Fruit fly (Drosophila melanogaster) whole organism, prepupa: ENCODE results near the gene Bre1.

Experiments used
- Blimp-1 ChIP-seq: fragments of 200-800 bp; sonication (Bioruptor generic); optimal IDR thresholded peaks from 3 replicates; lab custom pipeline; 2017; ENCODE audit warnings: missing biosample characterization, missing genetic modification characterization, mild to moderate bottlenecking, moderate library complexity, missing genetic modification reagents
- CG10631 ChIP-seq: fragments of 200-800 bp; sonication (Bioruptor generic); optimal IDR thresholded peaks from 2 replicates; lab custom pipeline; 2016; ENCODE audit warnings: missing biosample characterization, missing genetic modification characterization
- CG10669 ChIP-seq: fragments of 200-800 bp; sonication (Bioruptor generic); optimal IDR thresholded peaks from 3 replicates; lab custom pipeline; 2018; ENCODE audit warnings: missing biosample characterization, mild to moderate bottlenecking, missing genetic modification characterization, moderate library complexity
- CG11294 ChIP-seq: fragments of 200-800 bp; sonication (Bioruptor generic); IDR thresholded peaks from 2 replicates; pipeline ENCODE4 v1.3.6; 2022; ENCODE audit warnings: missing biosample characterization, missing genetic modification characterization
- CG11762 ChIP-seq: fragments of 200-800 bp; sonication (Bioruptor generic); optimal IDR thresholded peaks from 3 replicates; lab custom pipeline; 2016; ENCODE audit warnings: missing biosample characterization, missing genetic modification characterization; ENCODE audit not compliant: insufficient read depth
- CG11902 ChIP-seq: fragments of 200-800 bp; sonication (Bioruptor generic); optimal IDR thresholded peaks from 3 replicates; lab custom pipeline; 2016; ENCODE audit warnings: missing biosample characterization, missing genetic modification characterization
- CG16779 ChIP-seq: fragments of 200-800 bp; sonication (Bioruptor generic); optimal IDR thresholded peaks from 3 replicates; lab custom pipeline; 2017; ENCODE audit warnings: missing biosample characterization, mild to moderate bottlenecking, missing genetic modification characterization
- CG3032 ChIP-seq: fragments of 200-800 bp; optimal IDR thresholded peaks from 2 replicates; lab custom pipeline; 2019; ENCODE audit warnings: missing biosample characterization, mild to moderate bottlenecking, missing genetic modification characterization, moderate library complexity
- CG31627 ChIP-seq: fragments of 200-800 bp; sonication (Bioruptor generic); optimal IDR thresholded peaks from 3 replicates; lab custom pipeline; 2016; ENCODE audit warnings: missing biosample characterization, missing genetic modification characterization
- CG34406 ChIP-seq: fragments of 200-800 bp; sonication (Bioruptor generic); optimal IDR thresholded peaks from 3 replicates; lab custom pipeline; 2016; ENCODE audit warnings: missing biosample characterization, missing genetic modification characterization
- CG3919 ChIP-seq: fragments of 200-800 bp; sonication (Bioruptor generic); optimal IDR thresholded peaks from 3 replicates; lab custom pipeline; 2016; ENCODE audit warnings: missing biosample characterization, missing genetic modification characterization
- CG4318 ChIP-seq: fragments of 200-800 bp; sonication (Bioruptor generic); optimal IDR thresholded peaks from 3 replicates; lab custom pipeline; 2017; ENCODE audit warnings: missing biosample characterization, mild to moderate bottlenecking, missing genetic modification characterization
- CG6276 ChIP-seq: fragments of 200-800 bp; sonication (Bioruptor generic); optimal IDR thresholded peaks from 2 replicates; lab custom pipeline; 2017; ENCODE audit warnings: missing biosample characterization, mild to moderate bottlenecking, missing genetic modification characterization
- CG6792 ChIP-seq: fragments of 200-800 bp; sonication (Bioruptor generic); optimal IDR thresholded peaks from 3 replicates; lab custom pipeline; 2016; ENCODE audit warnings: missing biosample characterization, missing genetic modification characterization
- CG6808 ChIP-seq: fragments of 200-800 bp; sonication (Bioruptor generic); optimal IDR thresholded peaks from 3 replicates; lab custom pipeline; 2017; ENCODE audit warnings: missing biosample characterization, missing genetic modification characterization, mild to moderate bottlenecking, moderate library complexity, missing genetic modification reagents
- CG6854 ChIP-seq: fragments of 200-800 bp; sonication (Bioruptor generic); optimal IDR thresholded peaks from 2 replicates; lab custom pipeline; 2017; ENCODE audit warnings: missing biosample characterization, mild to moderate bottlenecking, missing genetic modification characterization
- CG7368 ChIP-seq: fragments of 200-800 bp; sonication (Bioruptor generic); optimal IDR thresholded peaks from 3 replicates; lab custom pipeline; 2016; ENCODE audit warnings: missing biosample characterization, missing genetic modification characterization
- CG8319 ChIP-seq: fragments of 200-800 bp; sonication (Bioruptor generic); optimal IDR thresholded peaks from 3 replicates; lab custom pipeline; 2016; ENCODE audit warnings: missing biosample characterization, missing genetic modification characterization
- CG8632 ChIP-seq: fragments of 200-800 bp; sonication (Bioruptor generic); optimal IDR thresholded peaks from 3 replicates; lab custom pipeline; 2016; ENCODE audit warnings: missing biosample characterization, missing genetic modification characterization
- CG9139 ChIP-seq: fragments of 200-800 bp; sonication (Bioruptor generic); optimal IDR thresholded peaks from 3 replicates; lab custom pipeline; 2017; ENCODE audit warnings: missing biosample characterization, mild to moderate bottlenecking, missing genetic modification characterization
- Eip75B ChIP-seq: fragments of 200-800 bp; sonication (Bioruptor generic); optimal IDR thresholded peaks from 3 replicates; lab custom pipeline; 2016; ENCODE audit warnings: missing biosample characterization, missing genetic modification characterization
- Eip78C ChIP-seq: fragments of 200-800 bp; sonication (Bioruptor generic); peaks from one replicate; lab custom pipeline; 2016; ENCODE audit warnings: missing biosample characterization, missing genetic modification characterization
- Eip93F ChIP-seq: fragments of 200-800 bp; sonication (Bioruptor generic); optimal IDR thresholded peaks from 2 replicates; lab custom pipeline; 2016; ENCODE audit warnings: missing biosample characterization, mild to moderate bottlenecking, missing genetic modification characterization
- Ets96B ChIP-seq: fragments of 200-800 bp; optimal IDR thresholded peaks from 2 replicates; lab custom pipeline; 2019; ENCODE audit warnings: missing biosample characterization, mild to moderate bottlenecking, missing genetic modification characterization, moderate library complexity
- Gug ChIP-seq: fragments of 200-800 bp; sonication (Bioruptor generic); IDR thresholded peaks from 2 replicates; pipeline ENCODE4 v1.3.6; 2022; ENCODE audit warnings: missing biosample characterization, missing genetic modification characterization
- Hr38 ChIP-seq: sonication (Bioruptor generic); optimal IDR thresholded peaks from 2 replicates; lab custom pipeline; 2016; ENCODE audit warnings: missing biosample characterization, missing genetic modification characterization
- Lpt ChIP-seq: fragments of 200-800 bp; sonication (Bioruptor generic); optimal IDR thresholded peaks from 3 replicates; lab custom pipeline; 2016; ENCODE audit warnings: missing biosample characterization, missing genetic modification characterization
- Met ChIP-seq: fragments of 200-800 bp; sonication (Bioruptor generic); optimal IDR thresholded peaks from 3 replicates; lab custom pipeline; 2016; ENCODE audit warnings: missing biosample characterization, missing genetic modification characterization
- OdsH ChIP-seq: fragments of 200-800 bp; sonication (Bioruptor generic); optimal IDR thresholded peaks from 3 replicates; lab custom pipeline; 2016; ENCODE audit warnings: missing biosample characterization, missing genetic modification characterization
- Smox ChIP-seq: fragments of 200-800 bp; sonication (Bioruptor generic); optimal IDR thresholded peaks from 3 replicates; lab custom pipeline; 2016; ENCODE audit warnings: missing biosample characterization, missing genetic modification characterization
- Sox102F ChIP-seq: fragments of 200-800 bp; sonication (Bioruptor generic); optimal IDR thresholded peaks from 2 replicates; lab custom pipeline; 2016; ENCODE audit warnings: missing biosample characterization, mild to moderate bottlenecking, missing genetic modification characterization
- achi ChIP-seq: fragments of 200-800 bp; sonication (Bioruptor generic); optimal IDR thresholded peaks from 3 replicates; lab custom pipeline; 2016; ENCODE audit warnings: missing biosample characterization, missing genetic modification characterization
- acj6 ChIP-seq: fragments of 200-800 bp; sonication (Bioruptor generic); optimal IDR thresholded peaks from 3 replicates; lab custom pipeline; 2016; ENCODE audit warnings: missing biosample characterization, missing genetic modification characterization
- cyc ChIP-seq: fragments of 200-800 bp; sonication (Bioruptor generic); optimal IDR thresholded peaks from 3 replicates; lab custom pipeline; 2016; ENCODE audit warnings: missing biosample characterization, missing genetic modification characterization
- dac ChIP-seq: fragments of 200-800 bp; sonication (Bioruptor generic); optimal IDR thresholded peaks from 2 replicates; lab custom pipeline; 2017; ENCODE audit warnings: missing biosample characterization, mild to moderate bottlenecking, missing genetic modification characterization
- dsx ChIP-seq: fragments of 200-800 bp; optimal IDR thresholded peaks from 3 replicates; lab custom pipeline; 2019; ENCODE audit warnings: missing biosample characterization, mild to moderate bottlenecking, missing genetic modification characterization, moderate library complexity; ENCODE audit not compliant: poor library complexity, severe bottlenecking
- fd59A ChIP-seq: fragments of 200-800 bp; sonication (Bioruptor generic); optimal IDR thresholded peaks from 2 replicates; lab custom pipeline; 2017; ENCODE audit warnings: missing biosample characterization, mild to moderate bottlenecking, missing genetic modification characterization, missing genetic modification reagents
- fkh ChIP-seq: fragments of 200-800 bp; sonication (Bioruptor generic); optimal IDR thresholded peaks from 3 replicates; lab custom pipeline; 2017; ENCODE audit warnings: missing biosample characterization, mild to moderate bottlenecking, missing genetic modification characterization, moderate library complexity
- lz ChIP-seq: fragments of 200-800 bp; sonication (Bioruptor generic); optimal IDR thresholded peaks from 3 replicates; lab custom pipeline; 2016; ENCODE audit warnings: missing biosample characterization, missing genetic modification characterization
- net ChIP-seq: fragments of 200-800 bp; sonication (Bioruptor generic); optimal IDR thresholded peaks from 3 replicates; lab custom pipeline; 2016; ENCODE audit warnings: missing biosample characterization, missing genetic modification characterization
- pdm3 ChIP-seq: fragments of 200-800 bp; sonication (Bioruptor generic); optimal IDR thresholded peaks from 3 replicates; lab custom pipeline; 2016; ENCODE audit warnings: missing biosample characterization, missing genetic modification characterization
- salr ChIP-seq, 2 experiments: fragments of 200-800 bp; sonication (Bioruptor generic); optimal IDR thresholded peaks; 3 replicates each; lab custom pipeline; 2016 to 2018; ENCODE audit warnings: missing biosample characterization in 2 of 2, missing genetic modification characterization in 2 of 2, mild to moderate bottlenecking in 1 of 2
- spab ChIP-seq: fragments of 200-800 bp; sonication (Bioruptor generic); optimal IDR thresholded peaks from 2 replicates; lab custom pipeline; 2017; ENCODE audit warnings: missing biosample characterization, mild to moderate bottlenecking, missing genetic modification characterization, missing genetic modification reagents
- ss ChIP-seq, 2 experiments: fragments of 200-800 bp; sonication (Bioruptor generic); optimal IDR thresholded peaks; 2 replicates in 1 of 2; 3 replicates in 1 of 2; lab custom pipeline; 2017 to 2018; ENCODE audit warnings: mild to moderate bottlenecking in 2 of 2, missing biosample characterization in 2 of 2, missing genetic modification characterization in 2 of 2, moderate library complexity in 1 of 2
- svp ChIP-seq: fragments of 200-800 bp; sonication (Bioruptor generic); peaks from one replicate; lab custom pipeline; 2016; ENCODE audit warnings: missing biosample characterization, missing genetic modification characterization
- topi ChIP-seq: fragments of 200-800 bp; sonication (Bioruptor generic); optimal IDR thresholded peaks from 3 replicates; lab custom pipeline; 2016; ENCODE audit warnings: missing biosample characterization, missing genetic modification characterization
- vri ChIP-seq: fragments of 200-800 bp; sonication (Bioruptor generic); optimal IDR thresholded peaks from 3 replicates; lab custom pipeline; 2016; ENCODE audit warnings: missing biosample characterization, mild to moderate bottlenecking, missing genetic modification characterization

Gene Bre1

DNA sequence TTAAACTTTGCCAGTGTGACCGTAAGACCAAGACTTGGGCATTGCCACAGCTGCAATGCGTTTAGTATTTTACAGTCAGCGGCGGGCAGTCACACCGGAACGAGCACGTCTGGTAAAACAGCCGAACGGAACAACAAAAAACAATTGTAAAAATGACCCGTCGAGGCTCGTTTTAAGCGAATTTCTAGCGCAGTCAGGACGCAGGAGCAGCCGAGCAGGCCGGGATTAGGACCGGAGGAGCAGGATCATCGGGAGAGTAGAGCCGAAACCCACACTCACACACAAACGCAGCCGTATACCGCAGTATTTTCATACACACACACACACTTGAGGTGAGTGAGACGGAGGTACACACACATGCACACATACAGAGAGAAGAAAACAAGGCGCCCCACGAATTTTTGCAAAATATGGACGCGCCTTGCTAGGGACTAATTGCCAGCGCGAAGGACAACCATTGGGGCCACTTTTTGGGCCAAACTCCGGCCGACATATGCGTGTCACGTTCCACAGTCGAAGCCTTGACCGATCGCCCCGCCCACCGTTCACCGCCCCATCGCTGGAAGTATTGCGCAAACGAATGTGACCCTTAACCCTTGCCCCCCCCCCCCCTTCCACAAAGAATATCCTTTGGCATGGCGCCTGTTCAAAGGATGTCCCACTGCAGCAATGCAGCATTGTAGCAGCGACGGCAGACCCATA lies 40.9 kb downstream of the Bre1 start, which contains the start of gene Usp47 (continued):
- TF ChIP-seq spab (GFP tag; lab: Kevin White, UChicago): no peak
- TF ChIP-seq, all 60 proteins: peak for 9

DNA sequence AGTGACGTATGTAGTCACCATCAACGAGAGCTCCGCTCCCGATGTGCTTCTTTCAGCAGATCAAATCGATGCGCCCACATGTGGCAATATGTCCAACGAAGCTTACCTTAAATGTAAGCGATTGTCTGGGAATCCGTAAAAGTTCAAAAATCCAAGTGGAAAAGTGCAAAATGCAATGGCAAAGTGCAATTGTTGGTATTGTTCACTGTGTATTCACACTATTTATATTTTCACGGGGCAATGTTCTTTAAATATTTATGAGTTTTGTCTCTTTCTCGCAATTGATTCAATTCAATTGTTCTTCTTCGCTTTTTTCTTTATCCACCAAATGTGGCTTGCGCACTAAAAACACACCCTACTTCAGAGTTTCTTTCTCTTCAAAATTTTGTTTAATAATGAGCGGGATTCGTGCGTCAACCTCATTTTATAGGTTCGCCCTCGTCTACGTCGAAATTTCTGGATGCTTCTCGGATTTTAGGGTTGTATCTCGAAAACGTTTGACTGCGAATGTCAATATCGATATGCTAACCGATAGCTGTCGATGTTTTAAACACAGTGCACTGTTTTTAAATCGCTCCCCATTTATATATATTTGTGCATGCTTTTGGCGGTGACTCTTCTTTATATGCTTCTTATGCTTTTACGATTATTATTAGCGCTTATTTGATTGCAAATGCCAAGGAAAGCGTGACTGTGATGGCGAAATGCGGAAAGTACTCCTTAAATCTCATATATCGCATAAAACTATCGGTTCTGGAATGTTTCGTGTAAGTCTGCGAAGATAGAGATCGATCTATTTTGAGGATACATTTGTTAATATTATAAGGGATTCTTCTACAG lies 42.0 kb downstream of the Bre1 start, which contains the start of gene DnaJ-1:
DnaJ-1 (minus strand) TSS at position 450 of the 840 bp plus-strand sequence.
- peak; percentile 54 for TF ChIP-seq Sox102F (GFP tag; lab: Kevin White, UChicago)
- TF ChIP-seq Lpt (GFP tag; lab: Kevin White, UChicago): no peak
- no peak for TF ChIP-seq cyc (GFP tag; lab: Kevin White, UChicago)
- TF ChIP-seq Gug (GFP tag; lab: Robert Waterston, UW): no peak
- TF ChIP-seq CG3919 (GFP tag; lab: Kevin White, UChicago): no peak
- TF ChIP-seq svp (GFP tag; lab: Kevin White, UChicago): peak; percentile 75
- peak; percentile 38 for TF ChIP-seq topi (GFP tag; lab: Kevin White, UChicago)
- peak; percentile 55 for TF ChIP-seq CG6808 (GFP tag; lab: Kevin White, UChicago)
- no peak for TF ChIP-seq CG10669 (GFP tag; lab: Kevin White, UChicago)
- TF ChIP-seq acj6 (GFP tag; lab: Kevin White, UChicago): no peak
- no peak for TF ChIP-seq dac (GFP tag; lab: Kevin White, UChicago)
- peak; percentile 64 for TF ChIP-seq dsx (GFP tag; lab: Kevin White, UChicago)
- TF ChIP-seq CG4318 (GFP tag; lab: Kevin White, UChicago): no peak
- no peak for TF ChIP-seq Met (GFP tag; lab: Kevin White, UChicago)
- TF ChIP-seq Eip78C (GFP tag; lab: Kevin White, UChicago): peak; percentile 83
- no peak for TF ChIP-seq Hr38 (GFP tag; lab: Kevin White, UChicago)
- no peak for TF ChIP-seq CG3032
- no peak for TF ChIP-seq Eip93F (GFP tag; lab: Kevin White, UChicago)
- peak; percentile 64 for TF ChIP-seq vri (GFP tag; lab: Kevin White, UChicago)
- peak; percentile 31 for TF ChIP-seq fkh
- TF ChIP-seq OdsH (GFP tag; lab: Kevin White, UChicago): no peak
- no peak for TF ChIP-seq CG11294
- TF ChIP-seq net: no peak
- TF ChIP-seq CG31627: peak; percentile 37
- peak; percentile 52 for TF ChIP-seq CG16779
- TF ChIP-seq salr (GFP tag; optimal IDR thresholded peaks at IDR 0.05; lab: Kevin White, UChicago): no peak
- TF ChIP-seq spab (GFP tag; lab: Kevin White, UChicago): no peak
- peak; percentile 6 for TF ChIP-seq lz (GFP tag; lab: Kevin White, UChicago)
- TF ChIP-seq Smox (GFP tag; lab: Kevin White, UChicago): no peak
- TF ChIP-seq CG11762 (GFP tag; lab: Kevin White, UChicago): no peak
- no peak for TF ChIP-seq fd59A (GFP tag; lab: Kevin White, UChicago)
- TF ChIP-seq CG34406 (GFP tag; lab: Kevin White, UChicago): no peak
- TF ChIP-seq CG6276 (GFP tag; lab: Kevin White, UChicago): no peak
- TF ChIP-seq CG10631 (GFP tag; lab: Kevin White, UChicago): peak; percentile 18
- no peak for TF ChIP-seq pdm3
- peak; percentile 82 for TF ChIP-seq CG6854 (GFP tag; lab: Kevin White, UChicago)
- TF ChIP-seq Blimp-1: no peak
- TF ChIP-seq achi (GFP tag; lab: Kevin White, UChicago): peak; percentile 15
- TF ChIP-seq Eip75B (GFP tag; lab: Kevin White, UChicago): peak; percentile 36
- TF ChIP-seq Ets96B (tag; lab: Kevin White, UChicago): no peak
- TF ChIP-seq ss (GFP tag; optimal IDR thresholded peaks at IDR 0.05; lab: Kevin White, UChicago): peak; percentile 69 to 84
- TF ChIP-seq CG8319 (GFP tag; lab: Kevin White, UChicago): no peak
- TF ChIP-seq CG7368 (GFP tag; lab: Kevin White, UChicago): no peak
- TF ChIP-seq CG9139 (GFP tag; lab: Kevin White, UChicago): peak; percentile 52
- peak; percentile 18 for TF ChIP-seq CG6792
- TF ChIP-seq CG11902 (GFP tag; lab: Kevin White, UChicago): no peak
- TF ChIP-seq CG8632 (GFP tag; lab: Kevin White, UChicago): no peak
